Fruit fly (Drosophila melanogaster) S2 (cell line): ENCODE data around the gene PNKP.

Experiments
- CG8478 ChIP-seq: fragments of >200 bp; optimal IDR thresholded peaks from 2 replicates; lab custom pipeline; 2018
- CTCF ChIP-seq, 2 experiments: fragments of >200 bp; optimal IDR thresholded peaks; 2 replicates each; lab custom pipeline; 2018

- TF ChIP-seq CTCF (optimal IDR thresholded peaks at IDR 0.05; lab: Kevin White, UChicago), result peak; percentile 85 to 87
- TF ChIP-seq CG8478 (lab: Kevin White, UChicago), result no peak
These were observed 46.3 kb upstream of the PNKP start for dm6 chr3R:8389636-8390035.
